Worm (Caenorhabditis elegans) whole organism, L4/young adult: ENCODE results near the gene R04B3.3.

ENCODE experiments used
- W03F9.2 ChIP-seq: fragments of 150-350 bp; optimal IDR thresholded peaks from 2 replicates; lab custom pipeline; 2014; ENCODE audit warnings: missing biosample characterization, missing genetic modification characterization
- him-1 ChIP-seq: sonication (generic microtip); optimal IDR thresholded peaks from 2 replicates; lab custom pipeline; 2016; ENCODE audit warnings: missing genotype, missing genetic modification reagents, missing genetic modification characterization, missing compliant biosample characterization

ce11 chrX:2450994-2451393, 24.8 kb downstream of the R04B3.3 start:
- TF ChIP-seq him-1 (no peak), W03F9.2 (tag; lab: Kevin White, UChicago) (no peak)
